Worm (Caenorhabditis elegans) whole organism, L1 larva: Measurements from ENCODE around the gene W08F4.1.

ENCODE experiments used
- C04F5.9 ChIP-seq: sonication (generic microtip); optimal IDR thresholded peaks from 2 replicates; lab custom pipeline; 2016; ENCODE audit warnings: missing genetic modification characterization, missing compliant biosample characterization
- C16A3.4 ChIP-seq: fragments of 150-350 bp; optimal IDR thresholded peaks from 2 replicates; lab custom pipeline; 2014; ENCODE audit warnings: missing biosample characterization, missing genetic modification characterization
- C34B4.2 ChIP-seq: sonication (generic microtip); optimal IDR thresholded peaks from 2 replicates; lab custom pipeline; 2017; ENCODE audit warnings: mild to moderate bottlenecking, missing genetic modification characterization, missing compliant biosample characterization
- aha-1 ChIP-seq: fragments of 150-350 bp; optimal IDR thresholded peaks from 2 replicates; lab custom pipeline; 2014; ENCODE audit warnings: missing biosample characterization, missing genetic modification characterization
- ama-1 ChIP-seq: fragments of 150-350 bp; optimal IDR thresholded peaks from 2 replicates; lab custom pipeline; 2014
- blmp-1 ChIP-seq: fragments of 150-350 bp; optimal IDR thresholded peaks from 2 replicates; lab custom pipeline; 2014; ENCODE audit warnings: missing biosample characterization, missing genetic modification characterization
- efl-1 ChIP-seq, 4 experiments: fragments of 150-350 bp; optimal IDR thresholded peaks in 3 of 4; peaks in 1 of 4; 1 replicate in 1 of 4; 2 replicates in 3 of 4; lab custom pipeline; 2014; ENCODE audit warnings: missing biosample characterization in 2 of 4, missing genetic modification characterization in 2 of 4, missing genetic modification reagents in 2 of 4
- egl-13 ChIP-seq: sonication (generic microtip); optimal IDR thresholded peaks from 2 replicates; lab custom pipeline; 2016; ENCODE audit warnings: missing genotype, missing genetic modification reagents, missing genetic modification characterization, missing compliant biosample characterization
- egl-27 ChIP-seq, 2 experiments: fragments of 150-350 bp in 1 of 2; sonication (generic microtip); optimal IDR thresholded peaks; 3 replicates each; lab custom pipeline; 2017 to 2018; ENCODE audit warnings: missing biosample characterization in 2 of 2, missing genetic modification characterization in 2 of 2, missing genetic modification reagents in 2 of 2
- elt-2 ChIP-seq: sonication (generic microtip); optimal IDR thresholded peaks from 2 replicates; lab custom pipeline; 2016; ENCODE audit warnings: missing genetic modification characterization, mild to moderate bottlenecking, inconsistent platforms, missing compliant biosample characterization, missing genetic modification reagents
- elt-3 ChIP-seq, 6 experiments: fragments of 150-350 bp in 1 of 6; sonication (generic microtip); optimal IDR thresholded peaks; 2 replicates each; lab custom pipeline; 2017 to 2018; ENCODE audit warnings: missing biosample characterization in 6 of 6, missing genetic modification characterization in 6 of 6, inconsistent platforms in 1 of 6
- ets-5 ChIP-seq: fragments of 200-800 bp; sonication (Bioruptor generic); IDR thresholded peaks from 2 replicates; pipeline ENCODE4 v1.3.6; 2022; ENCODE audit warnings: missing genetic modification characterization, missing compliant biosample characterization
- fkh-10 ChIP-seq: sonication (generic microtip); optimal IDR thresholded peaks from 2 replicates; lab custom pipeline; 2017; ENCODE audit warnings: missing biosample characterization, missing genetic modification reagents, missing genetic modification characterization
- hlh-17 ChIP-seq: fragments of 200-800 bp; sonication (Bioruptor generic); optimal IDR thresholded peaks from 2 replicates; lab custom pipeline; 2018; ENCODE audit warnings: missing genetic modification characterization, mild to moderate bottlenecking, missing compliant biosample characterization, moderate library complexity, borderline replicate concordance
- hlh-4 ChIP-seq: sonication (generic microtip); optimal IDR thresholded peaks from 2 replicates; lab custom pipeline; 2016; ENCODE audit warnings: mild to moderate bottlenecking, missing genetic modification characterization, missing compliant biosample characterization
- hpl-2 ChIP-seq: fragments of 150-350 bp; optimal IDR thresholded peaks from 2 replicates; lab custom pipeline; 2014; ENCODE audit warnings: missing biosample characterization, missing genetic modification reagents, missing genetic modification characterization
- lin-14 ChIP-seq: fragments of 200-800 bp; sonication (Bioruptor generic); optimal IDR thresholded peaks from 2 replicates; lab custom pipeline; 2018; ENCODE audit warnings: mild to moderate bottlenecking, missing genetic modification characterization, moderate library complexity, missing compliant biosample characterization
- mdl-1 ChIP-seq, 2 experiments: fragments of 150-350 bp; optimal IDR thresholded peaks; 2 replicates each; lab custom pipeline; 2014 to 2017; ENCODE audit warnings: missing biosample characterization in 2 of 2, missing genetic modification characterization in 2 of 2, inconsistent platforms in 1 of 2
- mef-2 ChIP-seq: fragments of 150-350 bp; optimal IDR thresholded peaks from 2 replicates; lab custom pipeline; 2014; ENCODE audit warnings: missing biosample characterization, missing genetic modification characterization
- nhr-11 ChIP-seq: fragments of 150-350 bp; optimal IDR thresholded peaks from 2 replicates; lab custom pipeline; 2014; ENCODE audit warnings: missing biosample characterization, missing genetic modification characterization
- nhr-28 ChIP-seq: fragments of 150-350 bp; optimal IDR thresholded peaks from 2 replicates; lab custom pipeline; 2014; ENCODE audit warnings: missing biosample characterization, missing genetic modification characterization
- nhr-71 ChIP-seq: sonication (generic microtip); optimal IDR thresholded peaks from 2 replicates; lab custom pipeline; 2016; ENCODE audit warnings: mild to moderate bottlenecking, missing genetic modification characterization, moderate library complexity, missing compliant biosample characterization
- nhr-76 ChIP-seq: sonication (generic microtip); optimal IDR thresholded peaks from 2 replicates; lab custom pipeline; 2017; ENCODE audit warnings: missing biosample characterization, missing genetic modification characterization
- nhr-77 ChIP-seq: fragments of 150-350 bp; optimal IDR thresholded peaks from 2 replicates; lab custom pipeline; 2014; ENCODE audit warnings: missing biosample characterization, missing genetic modification characterization
- nhr-84 ChIP-seq: sonication (generic microtip); optimal IDR thresholded peaks from 2 replicates; lab custom pipeline; 2017; ENCODE audit warnings: missing biosample characterization, missing genetic modification characterization
- nhr-90 ChIP-seq: sonication (generic microtip); optimal IDR thresholded peaks from 2 replicates; lab custom pipeline; 2016; ENCODE audit warnings: mild to moderate bottlenecking, missing genetic modification characterization, missing compliant biosample characterization; ENCODE audit not compliant: poor library complexity
- pax-3 ChIP-seq: fragments of 200-800 bp; sonication (Bioruptor generic); optimal IDR thresholded peaks from 2 replicates; lab custom pipeline; 2018; ENCODE audit warnings: mild to moderate bottlenecking, missing genetic modification characterization, moderate library complexity, missing compliant biosample characterization
- pqm-1 ChIP-seq: sonication (generic microtip); optimal IDR thresholded peaks from 3 replicates; lab custom pipeline; 2017; ENCODE audit warnings: missing biosample characterization, missing genetic modification characterization
- rnt-1 ChIP-seq: sonication (generic microtip); optimal IDR thresholded peaks from 2 replicates; lab custom pipeline; 2016; ENCODE audit warnings: mild to moderate bottlenecking, missing genetic modification characterization, moderate library complexity, missing compliant biosample characterization
- skn-1 ChIP-seq: fragments of 150-350 bp; optimal IDR thresholded peaks from 2 replicates; lab custom pipeline; 2014; ENCODE audit warnings: missing biosample characterization, missing genetic modification characterization
- snpc-4 ChIP-seq: fragments of 150-350 bp; optimal IDR thresholded peaks from 2 replicates; lab custom pipeline; 2014; ENCODE audit warnings: missing biosample characterization, missing genetic modification characterization
- sox-4 ChIP-seq: sonication (generic microtip); optimal IDR thresholded peaks from 2 replicates; lab custom pipeline; 2016; ENCODE audit warnings: missing genetic modification characterization, missing compliant biosample characterization
- tlp-1 ChIP-seq: fragments of 150-350 bp; optimal IDR thresholded peaks from 2 replicates; lab custom pipeline; 2014; ENCODE audit warnings: missing biosample characterization, missing genetic modification characterization
- unc-30 ChIP-seq: sonication (generic microtip); optimal IDR thresholded peaks from 2 replicates; lab custom pipeline; 2017; ENCODE audit warnings: missing biosample characterization, missing genetic modification characterization
- unc-62 ChIP-seq: fragments of 150-350 bp; optimal IDR thresholded peaks from 2 replicates; lab custom pipeline; 2014; ENCODE audit warnings: missing biosample characterization, missing genetic modification reagents, missing genetic modification characterization
- vab-15 ChIP-seq: sonication (generic microtip); optimal IDR thresholded peaks from 2 replicates; lab custom pipeline; 2017; ENCODE audit warnings: missing genotype, mild to moderate bottlenecking, missing genetic modification characterization, missing compliant biosample characterization
- zag-1 ChIP-seq: fragments of 150-350 bp; optimal IDR thresholded peaks from 2 replicates; lab custom pipeline; 2014; ENCODE audit warnings: missing biosample characterization, missing genetic modification characterization
- zip-4 ChIP-seq: fragments of 200-800 bp; sonication (Bioruptor generic); optimal IDR thresholded peaks from 2 replicates; lab custom pipeline; 2018; ENCODE audit warnings: mild to moderate bottlenecking, missing genetic modification characterization, moderate library complexity, missing compliant biosample characterization

Gene W08F4.1

DNA sequence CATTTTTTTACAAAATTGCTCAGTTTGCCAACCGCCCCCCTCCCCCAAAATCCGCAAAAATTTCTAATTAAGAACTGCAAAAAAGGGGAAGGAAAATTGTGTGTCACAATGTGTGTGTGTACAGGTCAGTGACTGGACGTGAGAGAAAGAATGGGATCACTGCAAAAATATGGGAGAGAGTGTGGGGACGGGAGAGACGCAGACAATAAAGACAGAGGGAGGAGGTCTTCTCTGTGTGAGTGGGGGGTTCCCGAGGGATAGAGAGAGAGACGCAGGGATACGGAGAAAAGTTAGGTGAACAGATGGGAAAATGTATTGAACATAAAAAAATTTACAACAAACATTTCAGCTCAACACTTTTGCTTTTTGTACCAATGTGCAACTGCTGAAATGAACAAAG, 32.6 kb downstream of the W08F4.1 start (continued):
- TF ChIP-seq C34B4.2 (tag; lab: Kevin White, UChicago) (no peak), egl-13 (no peak), rnt-1 (tag; lab: Kevin White, UChicago) (peak; percentile 71), hpl-2 (GFP tag; lab: Kevin White, UChicago) (no peak), C04F5.9 (tag; lab: Kevin White, UChicago) (no peak), nhr-71 (tag; lab: Kevin White, UChicago) (peak; percentile 77), nhr-77 (tag; lab: Kevin White, UChicago) (peak; percentile 38), hlh-4 (tag; lab: Kevin White, UChicago) (no peak), zip-4 (no peak), lin-14 (GFP tag; lab: Kevin White, UChicago) (peak; percentile 90), snpc-4 (no peak), unc-30 (tag; lab: Kevin White, UChicago) (no peak), nhr-28 (tag; lab: Kevin White, UChicago) (no peak), ama-1 (lab: Kevin White, UChicago) (no peak), mdl-1 (tag; optimal IDR thresholded peaks at IDR 0.05; lab: Kevin White, UChicago) (peak in 1 of 2 experiments; percentile 52), pqm-1 (no peak), blmp-1 (tag; lab: Kevin White, UChicago) (peak; percentile 69), nhr-84 (tag; lab: Kevin White, UChicago) (no peak), nhr-76 (tag; lab: Kevin White, UChicago) (no peak), aha-1 (tag; lab: Kevin White, UChicago) (no peak), mef-2 (tag; lab: Kevin White, UChicago) (no peak), elt-3 (tag; optimal IDR thresholded peaks at IDR 0.05; lab: Kevin White, UChicago) (peak in 2 of 6 experiments; percentile 20 to 51)

DNA sequence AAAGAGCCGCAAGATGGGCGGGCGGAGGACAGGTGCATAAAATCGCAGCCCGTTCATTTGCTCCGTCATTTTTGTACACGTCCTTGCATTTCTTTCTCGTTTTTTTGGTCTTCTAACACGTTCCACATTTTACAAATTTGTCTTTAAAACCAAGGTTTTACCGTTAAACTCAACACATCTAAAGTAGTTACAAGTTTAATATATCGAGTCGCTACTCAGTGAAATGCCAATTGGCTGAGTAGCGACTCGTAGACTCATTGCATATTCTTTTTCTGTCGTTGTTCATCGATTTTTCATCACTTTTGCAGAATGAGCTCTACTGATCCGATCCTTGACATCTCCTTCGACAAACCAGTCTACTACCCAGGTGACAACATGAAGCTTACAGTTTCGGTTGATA, 33.9 kb downstream of the W08F4.1 start, which contains the start of gene arrd-1:
Gene arrd-1, plus strand, starts transcription at position 301 of the 400 bp plus-strand sequence.
- TF ChIP-seq efl-1 (optimal IDR thresholded peaks at IDR 0.05; lab: Kevin White, UChicago) (no peak), efl-1 (GFP tag; optimal IDR thresholded peaks at IDR 0.05 in 1 of 2; lab: Kevin White, UChicago) (peak in 1 of 2 experiments; percentile 3), nhr-90 (no peak)

DNA sequence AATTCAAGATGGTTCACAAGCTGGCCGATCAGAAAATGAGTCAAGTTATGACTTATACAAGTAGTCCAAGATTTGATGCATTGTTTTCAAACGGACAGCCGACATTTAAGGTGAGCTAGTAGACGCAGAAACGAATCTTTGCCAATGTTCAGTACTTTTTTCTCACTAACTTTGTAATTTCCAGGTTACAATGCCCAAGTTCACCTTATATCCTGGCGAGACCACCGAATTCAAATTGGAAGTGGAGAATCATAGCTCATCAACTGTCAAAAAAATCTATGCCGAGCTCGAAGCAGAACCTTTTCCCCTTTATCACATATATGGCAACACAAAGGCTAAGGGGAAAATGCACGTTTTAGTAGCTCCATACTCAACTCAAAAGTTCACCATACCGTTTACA, 34.6 kb downstream of the W08F4.1 start:
- no peak for TF ChIP-seq elt-2 (tag; lab: Kevin White, UChicago)
- TF ChIP-seq nhr-11 (tag; lab: Kevin White, UChicago): no peak
- TF ChIP-seq hlh-17 (GFP tag; lab: Kevin White, UChicago): no peak
- TF ChIP-seq tlp-1 (tag; lab: Kevin White, UChicago): no peak
- TF ChIP-seq sox-4 (tag; lab: Kevin White, UChicago): no peak
- no peak for TF ChIP-seq C16A3.4 (tag; lab: Kevin White, UChicago)
- TF ChIP-seq pax-3: no peak
- no peak for TF ChIP-seq nhr-77 (tag; lab: Kevin White, UChicago)
- TF ChIP-seq skn-1 (tag; lab: Kevin White, UChicago): no peak
- no peak for TF ChIP-seq C34B4.2 (tag; lab: Kevin White, UChicago)
- no peak for TF ChIP-seq unc-30 (tag; lab: Kevin White, UChicago)
- no peak for TF ChIP-seq vab-15 (tag; lab: Kevin White, UChicago)
- no peak for TF ChIP-seq egl-13
- TF ChIP-seq C04F5.9 (tag; lab: Kevin White, UChicago): no peak
- no peak for TF ChIP-seq unc-62 (GFP tag; lab: Kevin White, UChicago)
- TF ChIP-seq fkh-10: no peak
- TF ChIP-seq zip-4: no peak
- TF ChIP-seq zag-1 (tag; lab: Kevin White, UChicago): no peak
- no peak for TF ChIP-seq ets-5 (GFP tag; lab: Robert Waterston, UW)
- TF ChIP-seq egl-27 (tag; optimal IDR thresholded peaks at IDR 0.05; lab: Kevin White, UChicago): no peak
